Fruit fly (Drosophila melanogaster) whole organism, embryonic: ENCODE data around the gene Prp31.

Experiments used
- Bteb2 ChIP-seq: fragments of 200-800 bp; sonication (Bioruptor generic); optimal IDR thresholded peaks from 2 replicates; lab custom pipeline; 2016; ENCODE audit warnings: missing biosample characterization, missing genetic modification characterization
- CG14860 ChIP-seq: fragments of 200-800 bp; sonication (Bioruptor generic); IDR thresholded peaks from 3 replicates; pipeline ENCODE4 v1.3.6; 2022; ENCODE audit warnings: missing biosample characterization, missing genetic modification characterization; ENCODE audit not compliant: partially characterized antibody
- CG15479 ChIP-seq: fragments of 200-800 bp; sonication (Bioruptor generic); optimal IDR thresholded peaks from 3 replicates; lab custom pipeline; 2019; ENCODE audit warnings: missing biosample characterization, mild to moderate bottlenecking, missing genetic modification characterization, moderate library complexity
- CG15514 ChIP-seq: fragments of 200-800 bp; sonication (Bioruptor generic); optimal IDR thresholded peaks from 3 replicates; lab custom pipeline; 2017; ENCODE audit warnings: missing biosample characterization, missing genetic modification characterization, mild to moderate bottlenecking, moderate library complexity, missing genetic modification reagents
- CG17385 ChIP-seq: fragments of 200-800 bp; sonication (Bioruptor generic); optimal IDR thresholded peaks from 3 replicates; lab custom pipeline; 2018; ENCODE audit warnings: missing biosample characterization, mild to moderate bottlenecking, missing genetic modification characterization
- CG1792 ChIP-seq: fragments of 200-800 bp; sonication (Bioruptor generic); optimal IDR thresholded peaks from 2 replicates; lab custom pipeline; 2016; ENCODE audit warnings: missing biosample characterization, missing genetic modification characterization
- CG18599 ChIP-seq: fragments of 200-800 bp; sonication (Bioruptor generic); optimal IDR thresholded peaks from 3 replicates; lab custom pipeline; 2017; ENCODE audit warnings: missing biosample characterization, missing genetic modification characterization, mild to moderate bottlenecking, moderate library complexity, missing genetic modification reagents
- CG2120 ChIP-seq: fragments of 200-800 bp; sonication (Bioruptor generic); optimal IDR thresholded peaks from 3 replicates; lab custom pipeline; 2016; ENCODE audit warnings: missing biosample characterization, missing genetic modification characterization
- CG3281 ChIP-seq: fragments of 200-800 bp; sonication (Bioruptor generic); optimal IDR thresholded peaks from 3 replicates; lab custom pipeline; 2017; ENCODE audit warnings: missing biosample characterization, mild to moderate bottlenecking, missing genetic modification characterization
- CG4617 ChIP-seq: fragments of 200-800 bp; sonication (Bioruptor generic); optimal IDR thresholded peaks from 3 replicates; lab custom pipeline; 2016; ENCODE audit warnings: missing biosample characterization, missing genetic modification characterization, borderline replicate concordance
- CG5180 ChIP-seq: fragments of 200-800 bp; sonication (Bioruptor generic); optimal IDR thresholded peaks from 3 replicates; lab custom pipeline; 2017; ENCODE audit warnings: missing biosample characterization, missing genetic modification characterization, mild to moderate bottlenecking, moderate library complexity, missing genetic modification reagents
- CG6813 ChIP-seq: fragments of 200-800 bp; sonication (Bioruptor generic); optimal IDR thresholded peaks from 2 replicates; lab custom pipeline; 2017; ENCODE audit warnings: missing biosample characterization, missing genetic modification characterization, mild to moderate bottlenecking, moderate library complexity, missing genetic modification reagents
- CG7372 ChIP-seq: fragments of 200-800 bp; sonication (Bioruptor generic); IDR thresholded peaks from 2 replicates; pipeline ENCODE4 v1.3.6; 2022; ENCODE audit warnings: missing biosample characterization, missing genetic modification characterization
- CHES-1-like ChIP-seq: fragments of 200-800 bp; sonication (Bioruptor generic); optimal IDR thresholded peaks from 2 replicates; lab custom pipeline; 2016; ENCODE audit warnings: missing biosample characterization, missing genetic modification characterization
- Hmr ChIP-seq: fragments of 200-800 bp; sonication (Bioruptor generic); optimal IDR thresholded peaks from 3 replicates; lab custom pipeline; 2017; ENCODE audit warnings: mild to moderate bottlenecking, missing biosample characterization, missing genetic modification reagents, missing genetic modification characterization
- Hr51 ChIP-seq, 2 experiments: fragments of 200-800 bp; sonication (Bioruptor generic); optimal IDR thresholded peaks; 2 replicates in 1 of 2; 3 replicates in 1 of 2; lab custom pipeline; 2016 to 2018; ENCODE audit warnings: missing biosample characterization in 2 of 2, missing genetic modification characterization in 2 of 2, mild to moderate bottlenecking in 1 of 2, moderate library complexity in 1 of 2
- Med ChIP-seq: fragments of 200-800 bp; sonication (Bioruptor generic); peaks from one replicate; lab custom pipeline; 2016; ENCODE audit warnings: missing biosample characterization, missing genetic modification characterization, mild to moderate bottlenecking, inconsistent platforms, moderate library complexity
- Meics ChIP-seq: fragments of 200-800 bp; sonication (Bioruptor generic); optimal IDR thresholded peaks from 2 replicates; lab custom pipeline; 2017; ENCODE audit warnings: missing biosample characterization, mild to moderate bottlenecking, missing genetic modification characterization
- Mes4 ChIP-seq: fragments of 200-800 bp; sonication (Bioruptor generic); optimal IDR thresholded peaks from 2 replicates; lab custom pipeline; 2016; ENCODE audit warnings: missing biosample characterization, missing genetic modification characterization
- Poxn ChIP-seq: fragments of 200-800 bp; sonication (Bioruptor generic); IDR thresholded peaks from 2 replicates; pipeline ENCODE4 v1.3.6; 2022; ENCODE audit warnings: missing biosample characterization, missing genetic modification characterization
- Rx ChIP-seq: fragments of 200-800 bp; sonication (Bioruptor generic); IDR thresholded peaks from 2 replicates; pipeline ENCODE4 v1.3.6; 2022; ENCODE audit warnings: missing biosample characterization, missing genetic modification characterization
- Trl ChIP-seq, 3 experiments: fragments of >200 bp in 2 of 3; fragments of 200-800 bp in 1 of 3; sonication (Bioruptor generic) in 1 of 3; optimal IDR thresholded peaks; 2 replicates in 1 of 3; 3 replicates in 2 of 3; lab custom pipeline; 2016 to 2017; ENCODE audit warnings: missing biosample characterization in 1 of 3, missing genetic modification characterization in 1 of 3
- ap ChIP-seq: fragments of 200-800 bp; sonication (Bioruptor generic); IDR thresholded peaks from 2 replicates; pipeline ENCODE4 v1.3.6; 2022; ENCODE audit warnings: missing biosample characterization, missing genetic modification characterization
- bab2 ChIP-seq: fragments of 200-800 bp; sonication (Bioruptor generic); optimal IDR thresholded peaks from 2 replicates; lab custom pipeline; 2016; ENCODE audit warnings: missing biosample characterization, missing genetic modification characterization
- br ChIP-seq: fragments of >200 bp; optimal IDR thresholded peaks from 2 replicates; lab custom pipeline; 2017
- bsh ChIP-seq, 2 experiments: fragments of 200-800 bp; sonication (Bioruptor generic); optimal IDR thresholded peaks; 2 replicates each; lab custom pipeline; 2017 to 2018; ENCODE audit warnings: mild to moderate bottlenecking in 2 of 2, missing biosample characterization in 2 of 2, missing genetic modification characterization in 2 of 2, moderate library complexity in 1 of 2
- caup ChIP-seq: fragments of 200-800 bp; sonication (Bioruptor generic); optimal IDR thresholded peaks from 3 replicates; lab custom pipeline; 2017; ENCODE audit warnings: missing biosample characterization, mild to moderate bottlenecking, missing genetic modification characterization, moderate library complexity; ENCODE audit not compliant: severe bottlenecking
- crp ChIP-seq, 2 experiments: fragments of 200-800 bp; sonication (Bioruptor generic); optimal IDR thresholded peaks; 2 replicates in 1 of 2; 3 replicates in 1 of 2; lab custom pipeline; 2017; ENCODE audit warnings: missing biosample characterization in 2 of 2, missing genetic modification characterization in 2 of 2, mild to moderate bottlenecking in 1 of 2, moderate library complexity in 1 of 2
- ewg ChIP-seq: fragments of 200-800 bp; sonication (Bioruptor generic); optimal IDR thresholded peaks from 3 replicates; lab custom pipeline; 2017; ENCODE audit warnings: mild to moderate bottlenecking, missing biosample characterization, missing genetic modification reagents, missing genetic modification characterization
- hth ChIP-seq: fragments of >200 bp; optimal IDR thresholded peaks from 2 replicates; lab custom pipeline; 2017; ENCODE audit warnings: inconsistent platforms
- lab ChIP-seq: fragments of 200-800 bp; sonication (Bioruptor generic); optimal IDR thresholded peaks from 3 replicates; lab custom pipeline; 2017; ENCODE audit warnings: missing biosample characterization, missing genetic modification characterization, mild to moderate bottlenecking, moderate library complexity, missing genetic modification reagents
- org-1 ChIP-seq: fragments of 200-800 bp; sonication (Bioruptor generic); optimal IDR thresholded peaks from 2 replicates; lab custom pipeline; 2017; ENCODE audit warnings: missing biosample characterization, missing genetic modification characterization
- pita ChIP-seq: fragments of 200-800 bp; sonication (Bioruptor generic); optimal IDR thresholded peaks from 2 replicates; lab custom pipeline; 2017; ENCODE audit warnings: missing biosample characterization, mild to moderate bottlenecking, missing genetic modification characterization
- pros ChIP-seq: fragments of 200-800 bp; sonication (Bioruptor generic); optimal IDR thresholded peaks from 3 replicates; lab custom pipeline; 2019; ENCODE audit warnings: missing biosample characterization, mild to moderate bottlenecking, missing genetic modification characterization, moderate library complexity
- row ChIP-seq: fragments of 200-800 bp; sonication (Bioruptor generic); IDR thresholded peaks from 3 replicates; pipeline ENCODE4 v1.3.6; 2022; ENCODE audit warnings: missing biosample characterization, missing genetic modification characterization
- schlank ChIP-seq: fragments of 200-800 bp; sonication (Bioruptor generic); optimal IDR thresholded peaks from 2 replicates; lab custom pipeline; 2018; ENCODE audit warnings: missing biosample characterization, mild to moderate bottlenecking, missing genetic modification characterization
- sens ChIP-seq: fragments of 200-800 bp; sonication (Bioruptor generic); peaks from one replicate; lab custom pipeline; 2016; ENCODE audit warnings: missing biosample characterization, missing genetic modification characterization
- seq ChIP-seq: fragments of 200-800 bp; sonication (Bioruptor generic); IDR thresholded peaks from 2 replicates; pipeline ENCODE4 v1.3.6; 2022; ENCODE audit warnings: missing biosample characterization, missing genetic modification characterization
- sima ChIP-seq: fragments of 200-800 bp; sonication (Bioruptor generic); optimal IDR thresholded peaks from 2 replicates; lab custom pipeline; 2016; ENCODE audit warnings: missing biosample characterization, missing genetic modification characterization
- sug ChIP-seq: fragments of 200-800 bp; optimal IDR thresholded peaks from 2 replicates; lab custom pipeline; 2019; ENCODE audit warnings: missing biosample characterization, mild to moderate bottlenecking, missing genetic modification characterization, moderate library complexity

Prp31 gene

DNA sequence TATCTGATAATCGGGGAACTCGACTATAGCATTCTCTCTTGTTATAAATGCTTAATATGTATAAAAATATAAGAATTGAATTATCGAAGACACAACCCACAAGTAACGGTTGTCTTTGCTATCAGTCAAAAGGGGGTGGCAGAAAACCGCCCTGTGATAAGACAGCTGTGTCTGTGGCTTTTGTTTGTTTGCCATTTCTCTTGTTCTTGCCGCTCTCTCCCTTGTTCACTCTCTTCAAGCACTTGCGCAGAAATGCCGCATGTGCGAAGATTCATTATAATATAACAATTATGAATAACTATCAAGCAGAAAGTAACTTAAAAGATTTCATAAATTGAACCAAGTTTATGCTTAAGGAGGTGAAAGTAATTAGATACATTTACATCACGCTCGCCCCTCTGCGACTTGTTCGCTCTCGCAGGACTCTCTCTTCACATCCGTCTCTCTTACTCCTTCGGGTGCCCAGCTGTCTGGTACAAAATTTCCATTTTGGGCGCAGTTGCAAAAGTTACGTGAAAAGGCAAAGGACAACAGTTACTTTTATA lies 12.2 kb upstream of the Prp31 start, which contains the start of gene FucTA:
TSS of gene FucTA (plus strand) at position 495 of the 545 bp plus-strand sequence.
- TF ChIP-seq CG5180 (no peak), seq (GFP tag; lab: Robert Waterston, UW) (peak; percentile 63), Poxn (no peak), Rx (GFP tag; lab: Robert Waterston, UW) (no peak), Hr51 (GFP tag; optimal IDR thresholded peaks at IDR 0.05; lab: Kevin White, UChicago) (peak in 1 of 2 experiments; percentile 30), Bteb2 (GFP tag; lab: Kevin White, UChicago) (no peak), CHES-1-like (GFP tag; lab: Kevin White, UChicago) (no peak), hth (lab: Kevin White, UChicago) (no peak), CG15479 (GFP tag; lab: Kevin White, UChicago) (peak; percentile 12), Trl (optimal IDR thresholded peaks at IDR 0.05; lab: Kevin White, UChicago) (peak; percentile 38 to 66), Trl (GFP tag; optimal IDR thresholded peaks at IDR 0.05; lab: Kevin White, UChicago) (no peak), crp (GFP tag; optimal IDR thresholded peaks at IDR 0.05; lab: Kevin White, UChicago) (peak in 1 of 2 experiments; percentile 44), bab2 (no peak), pita (peak; percentile 30), CG4617 (no peak), CG17385 (peak; percentile 50), sima (GFP tag; lab: Kevin White, UChicago) (no peak), row (GFP tag; lab: Robert Waterston, UW) (no peak), ewg (GFP tag; lab: Kevin White, UChicago) (peak; percentile 81), CG14860 (GFP tag; lab: Robert Waterston, UW) (no peak), pros (GFP tag; lab: Kevin White, UChicago) (peak; percentile 60), bsh (GFP tag; optimal IDR thresholded peaks at IDR 0.05; lab: Kevin White, UChicago) (no peak), CG1792 (GFP tag; lab: Kevin White, UChicago) (no peak), Mes4 (GFP tag; lab: Kevin White, UChicago) (no peak)

DNA sequence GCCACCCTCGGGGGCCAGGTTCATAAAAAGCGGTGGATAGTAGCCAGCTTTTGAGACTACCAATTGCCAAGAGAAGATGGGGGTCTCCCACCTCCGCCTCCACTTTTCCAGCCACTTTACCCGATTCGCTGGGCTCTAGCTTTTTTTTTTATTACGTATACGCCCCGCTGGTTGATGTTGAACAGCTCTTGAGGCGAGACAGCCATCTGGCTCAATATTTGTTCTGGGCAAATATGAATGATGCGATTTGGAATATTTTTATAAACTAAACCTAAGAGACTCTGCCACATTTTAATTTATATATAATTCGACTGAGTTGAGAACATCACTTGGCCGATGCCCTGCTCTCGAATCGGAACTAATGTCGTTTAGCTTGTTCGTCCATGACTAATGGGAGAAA lies 8.9 kb upstream of the Prp31 start:
- TF ChIP-seq caup (peak; percentile 39), br (lab: Kevin White, UChicago) (no peak), sens (GFP tag; lab: Kevin White, UChicago) (peak; percentile 71), sug (tag; lab: Kevin White, UChicago) (no peak), lab (GFP tag; lab: Kevin White, UChicago) (peak; percentile 66), Med (GFP tag; lab: Kevin White, UChicago) (peak; percentile 75), org-1 (GFP tag; lab: Kevin White, UChicago) (no peak), Meics (GFP tag; lab: Kevin White, UChicago) (peak; percentile 2), schlank (tag; lab: Kevin White, UChicago) (peak; percentile 0), CG3281 (peak; percentile 32), CG7372 (peak; percentile 61), ap (GFP tag; lab: Robert Waterston, UW) (no peak), CG18599 (GFP tag; lab: Kevin White, UChicago) (peak; percentile 59), CG15514 (GFP tag; lab: Kevin White, UChicago) (peak; percentile 35), CG6813 (GFP tag; lab: Kevin White, UChicago) (peak; percentile 3), CG2120 (peak; percentile 33), Hmr (GFP tag; lab: Kevin White, UChicago) (peak; percentile 37)
